Worm (Caenorhabditis elegans) whole organism, early embryonic: ENCODE results near the gene Y45F10D.15.

Experiments used
- B0310.2 ChIP-seq: sonication (generic microtip); optimal IDR thresholded peaks from 2 replicates; lab custom pipeline; 2016; ENCODE audit warnings: mild to moderate bottlenecking, missing genetic modification characterization, missing compliant biosample characterization
- F13C5.2 ChIP-seq: sonication (generic microtip); optimal IDR thresholded peaks from 2 replicates; lab custom pipeline; 2017; ENCODE audit warnings: mild to moderate bottlenecking, missing genetic modification characterization, inconsistent platforms, missing compliant biosample characterization
- aly-1 ChIP-seq: sonication (generic microtip); optimal IDR thresholded peaks from 2 replicates; lab custom pipeline; 2016; ENCODE audit warnings: missing genetic modification characterization, missing compliant biosample characterization
- ama-1 ChIP-seq: fragments of 150-350 bp; optimal IDR thresholded peaks from 2 replicates; lab custom pipeline; 2014
- ceh-36 ChIP-seq: sonication (generic microtip); optimal IDR thresholded peaks from 2 replicates; lab custom pipeline; 2016; ENCODE audit warnings: missing genetic modification characterization, inconsistent platforms, missing compliant biosample characterization
- ets-7 ChIP-seq: sonication (generic microtip); optimal IDR thresholded peaks from 2 replicates; lab custom pipeline; 2016; ENCODE audit warnings: missing genotype, missing genetic modification characterization, missing compliant biosample characterization
- flt-1 ChIP-seq: fragments of 200-800 bp; sonication (Bioruptor generic); IDR thresholded peaks from 2 replicates; pipeline ENCODE4 v1.3.6; 2022; ENCODE audit warnings: missing genetic modification characterization, missing compliant biosample characterization
- hmbx-1 ChIP-seq: sonication (generic microtip); optimal IDR thresholded peaks from 2 replicates; lab custom pipeline; 2016; ENCODE audit warnings: mild to moderate bottlenecking, missing genetic modification characterization, missing compliant biosample characterization
- hmg-4 ChIP-seq: fragments of 200-800 bp; sonication (Bioruptor generic); optimal IDR thresholded peaks from 2 replicates; lab custom pipeline; 2018; ENCODE audit warnings: mild to moderate bottlenecking, missing genetic modification characterization, missing compliant biosample characterization
- hnd-1 ChIP-seq: sonication (generic microtip); optimal IDR thresholded peaks from 2 replicates; lab custom pipeline; 2016; ENCODE audit warnings: missing genetic modification characterization, missing compliant biosample characterization
- pes-1 ChIP-seq: fragments of 200-800 bp; sonication (Bioruptor generic); IDR thresholded peaks from 2 replicates; pipeline ENCODE4 v1.3.6; 2022; ENCODE audit warnings: missing genetic modification reagents, missing genetic modification characterization, missing compliant biosample characterization
- scrt-1 ChIP-seq: fragments of 200-800 bp; sonication (Bioruptor generic); IDR thresholded peaks from 2 replicates; pipeline ENCODE4 v1.3.6; 2022; ENCODE audit warnings: missing genetic modification characterization, missing compliant biosample characterization
- sea-1 ChIP-seq: fragments of 200-800 bp; sonication (Bioruptor generic); conservative IDR thresholded peaks from 2 replicates; pipeline ENCODE4 v1.3.6; 2022; ENCODE audit warnings: missing genetic modification characterization, missing compliant biosample characterization
- tbx-37 ChIP-seq: fragments of 200-800 bp; sonication (Bioruptor generic); conservative IDR thresholded peaks from 2 replicates; pipeline ENCODE4 v1.3.6; 2022; ENCODE audit warnings: missing genetic modification reagents, missing genetic modification characterization, missing compliant biosample characterization
- tra-4 ChIP-seq: sonication (generic microtip); optimal IDR thresholded peaks from 2 replicates; lab custom pipeline; 2017; ENCODE audit warnings: missing genetic modification characterization, missing compliant biosample characterization

The Y45F10D.15 gene

DNA sequence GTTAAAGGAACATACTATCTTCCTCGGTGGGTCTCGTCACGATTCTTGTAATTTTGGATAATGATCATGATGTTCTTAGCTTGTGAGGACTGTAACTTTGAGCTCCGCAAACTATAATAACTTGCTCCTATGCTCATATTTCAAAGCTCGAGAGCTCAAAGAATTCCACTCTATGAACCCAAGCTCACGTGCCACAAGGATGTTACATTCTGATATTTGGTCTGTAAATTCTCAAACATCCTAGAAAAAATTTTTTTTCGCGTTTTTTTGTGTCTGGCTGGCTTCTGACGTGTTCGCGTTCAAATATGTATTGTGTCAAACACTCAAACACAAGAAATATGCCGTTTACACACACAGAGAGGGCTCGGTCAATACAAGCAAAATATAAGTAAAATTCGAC, 44.6 kb downstream of the Y45F10D.15 start, which contains the start of gene Y45F10D.16:
Gene Y45F10D.16 (plus strand): TSS at position 301 of the 400 bp plus-strand sequence.
- TF ChIP-seq hmbx-1 = no peak
- TF ChIP-seq pes-1 (GFP tag; lab: Robert Waterston, UW) = no peak
- no peak for TF ChIP-seq hnd-1 (tag; lab: Kevin White, UChicago)
- TF ChIP-seq tra-4 = no peak
- no peak for TF ChIP-seq hmg-4 (GFP tag; lab: Kevin White, UChicago)
- TF ChIP-seq F13C5.2 (tag; lab: Kevin White, UChicago) = no peak
- no peak for TF ChIP-seq ets-7 (tag; lab: Kevin White, UChicago)
- no peak for TF ChIP-seq scrt-1 (GFP tag; lab: Robert Waterston, UW)
- TF ChIP-seq B0310.2 (tag; lab: Kevin White, UChicago) = no peak
- no peak for TF ChIP-seq aly-1
- no peak for TF ChIP-seq sea-1 (GFP tag; lab: Robert Waterston, UW)
- no peak for TF ChIP-seq flt-1
- TF ChIP-seq ceh-36 (tag; lab: Kevin White, UChicago) = no peak
- TF ChIP-seq ama-1 (lab: Kevin White, UChicago) = no peak

DNA sequence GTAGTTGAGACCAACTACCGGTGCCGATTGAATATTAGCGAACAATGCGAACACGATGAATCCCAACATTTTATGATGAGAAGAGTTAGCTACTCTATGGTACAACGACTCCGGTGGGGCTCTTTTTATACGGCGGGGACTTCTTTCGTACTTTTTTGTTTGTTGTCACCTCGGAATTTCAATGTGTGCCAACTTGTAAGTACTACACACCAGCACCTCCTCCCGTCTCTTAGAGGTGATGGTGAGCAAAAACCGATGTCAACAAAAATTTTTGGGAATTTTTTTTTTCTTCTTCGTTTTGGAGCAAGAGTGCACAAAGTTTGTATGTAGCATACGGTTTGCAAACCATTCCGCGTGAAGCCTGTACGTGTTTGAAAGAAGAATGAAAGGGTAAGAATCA, 46.2 kb downstream of the Y45F10D.15 start, which contains the start of gene Y45F10D.2:
Gene Y45F10D.2 (minus strand): TSS at position 101 of the 400 bp plus-strand sequence.
- TF ChIP-seq tra-4 (no peak), flt-1 (no peak), F13C5.2 (tag; lab: Kevin White, UChicago) (no peak), B0310.2 (tag; lab: Kevin White, UChicago) (no peak), sea-1 (GFP tag; lab: Robert Waterston, UW) (no peak), tbx-37 (GFP tag; lab: Robert Waterston, UW) (no peak), ets-7 (tag; lab: Kevin White, UChicago) (no peak)
